Worm (Caenorhabditis elegans) whole organism, L4 larva: ENCODE results near the gene hlh-26.
A peak's percentile ranks its signal among the peaks of the same experiment; 100 is the strongest.

Experiments used
- F10B5.3 ChIP-seq: sonication (generic microtip); optimal IDR thresholded peaks from 2 replicates; lab custom pipeline; 2016; ENCODE audit warnings: mild to moderate bottlenecking, missing genetic modification characterization, missing compliant biosample characterization
- F37D6.2 ChIP-seq: sonication (generic microtip); optimal IDR thresholded peaks from 2 replicates; lab custom pipeline; 2016; ENCODE audit warnings: mild to moderate bottlenecking, missing genetic modification characterization, missing compliant biosample characterization
- R02D3.7 ChIP-seq: fragments of 150-350 bp; sonication (generic microtip); optimal IDR thresholded peaks from 3 replicates; lab custom pipeline; 2014; ENCODE audit warnings: missing biosample characterization, missing genetic modification characterization
- ZK337.2 ChIP-seq: fragments of 200-800 bp; sonication (Bioruptor generic); IDR thresholded peaks from 2 replicates; pipeline ENCODE4 v1.3.6; 2022; ENCODE audit warnings: missing genetic modification reagents, missing genetic modification characterization, missing compliant biosample characterization
- ZK546.5 ChIP-seq, 2 experiments: sonication (generic microtip); optimal IDR thresholded peaks; 2 replicates each; lab custom pipeline; 2017; ENCODE audit warnings: missing biosample characterization in 2 of 2, missing genetic modification characterization in 2 of 2
- aha-1 ChIP-seq: fragments of 150-350 bp; peaks from one replicate; lab custom pipeline; 2014; ENCODE audit warnings: missing biosample characterization, missing genetic modification characterization
- aly-2 ChIP-seq: sonication (generic microtip); optimal IDR thresholded peaks from 2 replicates; lab custom pipeline; 2018; ENCODE audit warnings: missing biosample characterization, missing genetic modification characterization
- ama-1 ChIP-seq: fragments of 150-350 bp; optimal IDR thresholded peaks from 2 replicates; lab custom pipeline; 2014; ENCODE audit warnings: inconsistent platforms, mixed read lengths
- attf-4 ChIP-seq: sonication (generic microtip); optimal IDR thresholded peaks from 3 replicates; lab custom pipeline; 2017; ENCODE audit warnings: missing biosample characterization, missing genetic modification characterization
- ceh-44 ChIP-seq: fragments of 200-800 bp; sonication (Bioruptor generic); IDR thresholded peaks from 2 replicates; pipeline ENCODE4 v1.3.6; 2022; ENCODE audit warnings: missing genetic modification reagents, missing genetic modification characterization, missing compliant biosample characterization
- ceh-62 ChIP-seq: sonication (generic microtip); optimal IDR thresholded peaks from 2 replicates; lab custom pipeline; 2017; ENCODE audit warnings: missing biosample characterization, missing genetic modification characterization
- ceh-82 ChIP-seq: sonication (generic microtip); optimal IDR thresholded peaks from 2 replicates; lab custom pipeline; 2017; ENCODE audit warnings: missing biosample characterization, missing genetic modification characterization
- ces-1 ChIP-seq: fragments of 150-350 bp; sonication (generic microtip); optimal IDR thresholded peaks from 4 replicates; lab custom pipeline; 2014; ENCODE audit warnings: missing biosample characterization, missing genetic modification reagents, missing genetic modification characterization
- cey-2 ChIP-seq: sonication (generic microtip); optimal IDR thresholded peaks from 3 replicates; lab custom pipeline; 2017; ENCODE audit warnings: missing genetic modification characterization, mild to moderate bottlenecking, missing compliant biosample characterization, antibody characterized with exemption, borderline replicate concordance; ENCODE audit not compliant: insufficient read depth
- ctbp-1 ChIP-seq: fragments of 200-800 bp; sonication (Bioruptor generic); IDR thresholded peaks from 2 replicates; pipeline ENCODE4 v1.3.6; 2022; ENCODE audit warnings: missing genetic modification reagents, missing genetic modification characterization, missing compliant biosample characterization
- daf-12 ChIP-seq: fragments of 150-350 bp; optimal IDR thresholded peaks from 2 replicates; lab custom pipeline; 2014; ENCODE audit warnings: missing biosample characterization, missing genetic modification reagents, missing genetic modification characterization
- daf-16 ChIP-seq, 3 experiments: sonication (generic microtip); optimal IDR thresholded peaks; 2 replicates each; lab custom pipeline; 2016 to 2017; ENCODE audit warnings: missing genetic modification characterization in 3 of 3, missing genetic modification reagents in 3 of 3, mild to moderate bottlenecking in 2 of 3, missing compliant biosample characterization in 2 of 3, missing biosample characterization in 1 of 3, moderate library complexity in 1 of 3
- daf-8 ChIP-seq: fragments of 200-800 bp; sonication (Bioruptor generic); IDR thresholded peaks from 2 replicates; pipeline ENCODE4 v1.3.6; 2022; ENCODE audit warnings: missing genetic modification characterization, missing compliant biosample characterization
- dpl-1 ChIP-seq: fragments of 150-350 bp; optimal IDR thresholded peaks from 2 replicates; lab custom pipeline; 2014; ENCODE audit warnings: missing biosample characterization, missing genetic modification reagents, missing genetic modification characterization
- dve-1 ChIP-seq: sonication (generic microtip); optimal IDR thresholded peaks from 2 replicates; lab custom pipeline; 2017; ENCODE audit warnings: antibody characterized with exemption, mild to moderate bottlenecking, missing genetic modification characterization, missing compliant biosample characterization; ENCODE audit not compliant: insufficient read depth
- gei-8 ChIP-seq: fragments of 200-800 bp; sonication (Bioruptor generic); optimal IDR thresholded peaks from 2 replicates; lab custom pipeline; 2018; ENCODE audit warnings: mild to moderate bottlenecking, missing genetic modification characterization, missing compliant biosample characterization
- hif-1 ChIP-seq, 2 experiments: sonication (generic microtip); optimal IDR thresholded peaks; 2 replicates each; lab custom pipeline; 2016 to 2017; ENCODE audit warnings: missing compliant biosample characterization in 2 of 2, missing genetic modification characterization in 2 of 2, missing genetic modification reagents in 2 of 2, missing genotype in 2 of 2, mild to moderate bottlenecking in 1 of 2
- hlh-11 ChIP-seq: fragments of 200-800 bp; sonication (Bioruptor generic); optimal IDR thresholded peaks from 2 replicates; lab custom pipeline; 2018; ENCODE audit warnings: mild to moderate bottlenecking, missing genetic modification characterization, missing compliant biosample characterization
- lim-7 ChIP-seq: fragments of 200-800 bp; sonication (Bioruptor generic); IDR thresholded peaks from 2 replicates; pipeline ENCODE4 v1.3.6; 2022; ENCODE audit warnings: missing genetic modification characterization, missing compliant biosample characterization
- lin-13 ChIP-seq: fragments of 150-350 bp; optimal IDR thresholded peaks from 2 replicates; lab custom pipeline; 2014; ENCODE audit warnings: missing biosample characterization, missing genetic modification reagents, missing genetic modification characterization
- lin-15B ChIP-seq: fragments of 150-350 bp; sonication (generic microtip); optimal IDR thresholded peaks from 3 replicates; lab custom pipeline; 2014; ENCODE audit warnings: missing biosample characterization, missing genetic modification characterization
- lin-29 ChIP-seq: fragments of 200-800 bp; sonication (Bioruptor generic); IDR thresholded peaks from 2 replicates; pipeline ENCODE4 v1.3.6; 2022; ENCODE audit warnings: missing genetic modification reagents, missing genetic modification characterization, missing compliant biosample characterization
- lin-39 ChIP-seq: fragments of 150-350 bp; optimal IDR thresholded peaks from 2 replicates; lab custom pipeline; 2014; ENCODE audit warnings: missing biosample characterization, missing genetic modification reagents, missing genetic modification characterization
- mep-1 ChIP-seq: fragments of 150-350 bp; sonication (generic microtip); optimal IDR thresholded peaks from 3 replicates; lab custom pipeline; 2014; ENCODE audit warnings: missing biosample characterization, missing genetic modification characterization
- mes-2 ChIP-seq: sonication (generic microtip); optimal IDR thresholded peaks from 2 replicates; lab custom pipeline; 2016; ENCODE audit warnings: missing genotype, mild to moderate bottlenecking, missing genetic modification characterization, missing compliant biosample characterization; ENCODE audit not compliant: poor library complexity, severe bottlenecking
- nhr-11 ChIP-seq: fragments of 150-350 bp; optimal IDR thresholded peaks from 2 replicates; lab custom pipeline; 2014; ENCODE audit warnings: missing biosample characterization, missing genetic modification characterization
- nhr-111 ChIP-seq: fragments of 200-800 bp; sonication (Bioruptor generic); optimal IDR thresholded peaks from 2 replicates; lab custom pipeline; 2018; ENCODE audit warnings: mild to moderate bottlenecking, missing genetic modification characterization, missing compliant biosample characterization
- nhr-25 ChIP-seq: sonication (generic microtip); optimal IDR thresholded peaks from 2 replicates; lab custom pipeline; 2017; ENCODE audit warnings: missing genetic modification characterization, mild to moderate bottlenecking, missing compliant biosample characterization, antibody characterized with exemption, moderate library complexity, borderline replicate concordance; ENCODE audit not compliant: insufficient read depth
- nhr-28 ChIP-seq: fragments of 150-350 bp; optimal IDR thresholded peaks from 2 replicates; lab custom pipeline; 2014; ENCODE audit warnings: missing biosample characterization, missing genetic modification characterization
- nhr-77 ChIP-seq: fragments of 150-350 bp; optimal IDR thresholded peaks from 2 replicates; lab custom pipeline; 2014; ENCODE audit warnings: missing biosample characterization, missing genetic modification characterization
- php-3 ChIP-seq: fragments of 200-800 bp; sonication (Bioruptor generic); IDR thresholded peaks from 2 replicates; pipeline ENCODE4 v1.3.6; 2022; ENCODE audit warnings: missing genetic modification reagents, missing genetic modification characterization, missing compliant biosample characterization
- pqm-1 ChIP-seq: sonication (generic microtip); optimal IDR thresholded peaks from 2 replicates; lab custom pipeline; 2017; ENCODE audit warnings: missing biosample characterization, missing genetic modification characterization
- set-16 ChIP-seq: fragments of 200-800 bp; sonication (Bioruptor generic); IDR thresholded peaks from 2 replicates; pipeline ENCODE4 v1.3.6; 2022; ENCODE audit warnings: missing genetic modification reagents, missing genetic modification characterization, missing compliant biosample characterization
- skn-1 ChIP-seq: fragments of 150-350 bp; optimal IDR thresholded peaks from 2 replicates; lab custom pipeline; 2014; ENCODE audit warnings: missing biosample characterization, missing genetic modification characterization
- spr-1 ChIP-seq: sonication (generic microtip); optimal IDR thresholded peaks from 2 replicates; lab custom pipeline; 2016; ENCODE audit warnings: mild to moderate bottlenecking, missing genetic modification characterization, missing compliant biosample characterization
- unc-39 ChIP-seq: sonication (generic microtip); optimal IDR thresholded peaks from 2 replicates; lab custom pipeline; 2017; ENCODE audit warnings: missing biosample characterization, missing genetic modification characterization
- zfp-2 ChIP-seq: sonication (generic microtip); optimal IDR thresholded peaks from 2 replicates; lab custom pipeline; 2016; ENCODE audit warnings: mild to moderate bottlenecking, missing genetic modification characterization, missing compliant biosample characterization
- ztf-11 ChIP-seq: fragments of 150-350 bp; optimal IDR thresholded peaks from 2 replicates; lab custom pipeline; 2014; ENCODE audit warnings: missing biosample characterization, missing genetic modification characterization

The hlh-26 gene

ce11 chrII:5570272-5570671 lies 36.7 kb upstream of the hlh-26 start, which contains the start of the genes C17C3.1 and C17C3.15:
Gene C17C3.1, plus strand, starts transcription at chrII:5570572.
Gene C17C3.15, plus strand, starts transcription at chrII:5570654.
- TF ChIP-seq ztf-11 (tag; lab: Kevin White, UChicago) = no peak
- peak; percentile 76 for TF ChIP-seq nhr-28 (tag; lab: Kevin White, UChicago)

- TF ChIP-seq unc-39 = no peak
- TF ChIP-seq nhr-111 (GFP tag; lab: Kevin White, UChicago) = no peak
- TF ChIP-seq gei-8 (GFP tag; lab: Kevin White, UChicago) = no peak
- no peak for TF ChIP-seq daf-12
- TF ChIP-seq php-3 (GFP tag; lab: Robert Waterston, UW) = no peak
- TF ChIP-seq nhr-11 (tag; lab: Kevin White, UChicago) = no peak
- TF ChIP-seq lin-13 (GFP tag; lab: Kevin White, UChicago) = no peak
- TF ChIP-seq ceh-44 (GFP tag; lab: Robert Waterston, UW) = no peak
- TF ChIP-seq F37D6.2 (tag; lab: Kevin White, UChicago) = no peak
- TF ChIP-seq attf-4 = no peak
- no peak for TF ChIP-seq ctbp-1 (GFP tag; lab: Robert Waterston, UW)
- TF ChIP-seq hif-1 (tag; optimal IDR thresholded peaks at IDR 0.05; lab: Kevin White, UChicago) = no peak
Measured at ce11 chrII:5565082-5565623, 31.6 kb upstream of the hlh-26 start.

ce11 chrII:5561392-5561791 lies 27.9 kb upstream of the hlh-26 start, which contains the start of gene C17C3.3:
Gene C17C3.3, plus strand, starts transcription at chrII:5561737.
- peak; percentile 24 for TF ChIP-seq hlh-11 (tag; lab: Kevin White, UChicago)
- TF ChIP-seq lin-29 (GFP tag; lab: Robert Waterston, UW) = no peak
- no peak for TF ChIP-seq ZK337.2 (GFP tag; lab: Robert Waterston, UW)
- no peak for TF ChIP-seq spr-1 (tag; lab: Kevin White, UChicago)
- peak; percentile 58 for TF ChIP-seq pqm-1 (tag; lab: Kevin White, UChicago)
- no peak for TF ChIP-seq F10B5.3 (tag; lab: Kevin White, UChicago)
- TF ChIP-seq set-16 (GFP tag; lab: Robert Waterston, UW) = no peak
- no peak for TF ChIP-seq ama-1
- no peak for TF ChIP-seq mep-1
- TF ChIP-seq skn-1 (tag; lab: Kevin White, UChicago) = no peak
- no peak for TF ChIP-seq ceh-44 (GFP tag; lab: Robert Waterston, UW)
- no peak for TF ChIP-seq lim-7 (GFP tag; lab: Robert Waterston, UW)
- no peak for TF ChIP-seq aly-2
- no peak for TF ChIP-seq daf-8 (GFP tag; lab: Robert Waterston, UW)
- peak; percentile 72 for TF ChIP-seq dve-1 (tag; lab: Kevin White, UChicago)
- no peak for TF ChIP-seq aha-1 (tag; lab: Kevin White, UChicago)
- TF ChIP-seq lin-15B (tag; lab: Kevin White, UChicago) = no peak
- TF ChIP-seq lin-39 (tag; lab: Kevin White, UChicago) = no peak
- TF ChIP-seq R02D3.7 (tag; lab: Kevin White, UChicago) = no peak
- TF ChIP-seq ceh-62 (tag; lab: Kevin White, UChicago) = no peak
- no peak for TF ChIP-seq daf-16 (GFP tag; optimal IDR thresholded peaks at IDR 0.05; lab: Kevin White, UChicago)
- TF ChIP-seq daf-16 (tag; optimal IDR thresholded peaks at IDR 0.05; lab: Kevin White, UChicago) = peak; percentile 97
- TF ChIP-seq lin-13 (GFP tag; lab: Kevin White, UChicago) = no peak
- TF ChIP-seq dpl-1 (GFP tag; lab: Kevin White, UChicago) = no peak
- no peak for TF ChIP-seq mes-2 (tag; lab: Kevin White, UChicago)
- TF ChIP-seq nhr-28 (tag; lab: Kevin White, UChicago) = peak; percentile 28
- no peak for TF ChIP-seq ces-1
- no peak for TF ChIP-seq cey-2 (tag; lab: Kevin White, UChicago)
- TF ChIP-seq ZK546.5 (tag; optimal IDR thresholded peaks at IDR 0.05; lab: Kevin White, UChicago) = no peak
- TF ChIP-seq nhr-25 = no peak
- no peak for TF ChIP-seq ceh-82 (tag; lab: Kevin White, UChicago)
- TF ChIP-seq zfp-2 (tag; lab: Kevin White, UChicago) = no peak
- peak; percentile 5 for TF ChIP-seq nhr-77
